Worm (Caenorhabditis elegans) whole organism, L3 larva: ENCODE measurements around the gene srz-66.

Experiments used
- R02D3.7 ChIP-seq: fragments of 150-350 bp; optimal IDR thresholded peaks from 2 replicates; lab custom pipeline; 2014; ENCODE audit warnings: missing biosample characterization, missing genetic modification characterization
- ZK546.5 ChIP-seq: sonication (generic microtip); optimal IDR thresholded peaks from 2 replicates; lab custom pipeline; 2017; ENCODE audit warnings: missing biosample characterization, missing genetic modification characterization
- ama-1 ChIP-seq: fragments of 150-350 bp; optimal IDR thresholded peaks from 2 replicates; lab custom pipeline; 2018
- ceh-16 ChIP-seq: sonication (generic microtip); optimal IDR thresholded peaks from 2 replicates; lab custom pipeline; 2017; ENCODE audit warnings: missing biosample characterization, missing genetic modification characterization
- ceh-28 ChIP-seq: fragments of 150-350 bp; optimal IDR thresholded peaks from 2 replicates; lab custom pipeline; 2014; ENCODE audit warnings: missing biosample characterization, missing genetic modification reagents, missing genetic modification characterization
- ceh-82 ChIP-seq: fragments of 150-350 bp; optimal IDR thresholded peaks from 2 replicates; lab custom pipeline; 2014; ENCODE audit warnings: missing biosample characterization, missing genetic modification characterization
- daf-12 ChIP-seq: fragments of 150-350 bp; optimal IDR thresholded peaks from 2 replicates; lab custom pipeline; 2014; ENCODE audit warnings: missing biosample characterization, missing genetic modification reagents, missing genetic modification characterization
- egl-5 ChIP-seq: fragments of 150-350 bp; optimal IDR thresholded peaks from 2 replicates; lab custom pipeline; 2017; ENCODE audit warnings: missing biosample characterization, missing genetic modification reagents, missing genetic modification characterization, inconsistent platforms
- elt-1 ChIP-seq: fragments of 150-350 bp; optimal IDR thresholded peaks from 2 replicates; lab custom pipeline; 2014; ENCODE audit warnings: missing biosample characterization, missing genetic modification characterization
- elt-2 ChIP-seq: sonication (generic microtip); optimal IDR thresholded peaks from 2 replicates; lab custom pipeline; 2016; ENCODE audit warnings: missing genetic modification reagents, mild to moderate bottlenecking, missing genetic modification characterization, missing compliant biosample characterization
- elt-3 ChIP-seq, 3 experiments: fragments of 150-350 bp in 1 of 3; sonication (generic microtip) in 2 of 3; optimal IDR thresholded peaks; 2 replicates in 2 of 3; 4 replicates in 1 of 3; lab custom pipeline; 2014 to 2017; ENCODE audit warnings: missing biosample characterization in 3 of 3, missing genetic modification characterization in 3 of 3
- fkh-10 ChIP-seq: sonication (generic microtip); optimal IDR thresholded peaks from 2 replicates; lab custom pipeline; 2017; ENCODE audit warnings: missing biosample characterization, missing genetic modification reagents, missing genetic modification characterization
- fkh-2 ChIP-seq: fragments of 150-350 bp; optimal IDR thresholded peaks from 2 replicates; lab custom pipeline; 2014; ENCODE audit warnings: missing biosample characterization, missing genetic modification reagents, missing genetic modification characterization
- jun-1 ChIP-seq: fragments of 150-350 bp; optimal IDR thresholded peaks from 2 replicates; lab custom pipeline; 2014; ENCODE audit warnings: missing biosample characterization, missing genetic modification reagents, missing genetic modification characterization
- lin-39 ChIP-seq: fragments of 150-350 bp; optimal IDR thresholded peaks from 2 replicates; lab custom pipeline; 2018; ENCODE audit warnings: missing biosample characterization, missing genetic modification reagents, missing genetic modification characterization
- mdl-1 ChIP-seq: fragments of 150-350 bp; optimal IDR thresholded peaks from 2 replicates; lab custom pipeline; 2014; ENCODE audit warnings: missing biosample characterization, missing genetic modification characterization
- nfya-1 ChIP-seq: sonication (generic microtip); optimal IDR thresholded peaks from 2 replicates; lab custom pipeline; 2017; ENCODE audit warnings: missing genetic modification characterization, mild to moderate bottlenecking, missing compliant biosample characterization, antibody characterized with exemption, moderate library complexity; ENCODE audit not compliant: insufficient read depth
- nhr-11 ChIP-seq: fragments of 150-350 bp; optimal IDR thresholded peaks from 2 replicates; lab custom pipeline; 2014; ENCODE audit warnings: missing biosample characterization, missing genetic modification characterization
- nhr-12 ChIP-seq: fragments of 150-350 bp; optimal IDR thresholded peaks from 2 replicates; lab custom pipeline; 2014; ENCODE audit warnings: missing biosample characterization, missing genetic modification characterization
- nhr-237 ChIP-seq: fragments of 150-350 bp; optimal IDR thresholded peaks from 2 replicates; lab custom pipeline; 2014; ENCODE audit warnings: missing biosample characterization, missing genetic modification characterization
- nhr-25 ChIP-seq: sonication (generic microtip); optimal IDR thresholded peaks from 2 replicates; lab custom pipeline; 2017; ENCODE audit warnings: missing biosample characterization, missing genetic modification characterization
- nhr-67 ChIP-seq: fragments of 150-350 bp; optimal IDR thresholded peaks from 2 replicates; lab custom pipeline; 2014; ENCODE audit warnings: missing biosample characterization, missing genetic modification characterization
- nhr-76 ChIP-seq: fragments of 150-350 bp; sonication (generic microtip); optimal IDR thresholded peaks from 5 replicates; lab custom pipeline; 2014; ENCODE audit warnings: missing biosample characterization, missing genetic modification characterization
- pqm-1 ChIP-seq: fragments of 150-350 bp; optimal IDR thresholded peaks from 2 replicates; lab custom pipeline; 2017; ENCODE audit warnings: missing biosample characterization, missing genetic modification characterization, inconsistent platforms
- sea-2 ChIP-seq: fragments of 150-350 bp; sonication (generic microtip); optimal IDR thresholded peaks from 4 replicates; lab custom pipeline; 2014; ENCODE audit warnings: missing biosample characterization, missing genetic modification reagents, missing genetic modification characterization
- skn-1 ChIP-seq: fragments of 150-350 bp; optimal IDR thresholded peaks from 2 replicates; lab custom pipeline; 2014; ENCODE audit warnings: missing biosample characterization, missing genetic modification characterization
- snpc-4 ChIP-seq: fragments of 150-350 bp; optimal IDR thresholded peaks from 2 replicates; lab custom pipeline; 2014; ENCODE audit warnings: missing biosample characterization, missing genetic modification characterization
- unc-62 ChIP-seq: fragments of 150-350 bp; sonication (generic microtip); optimal IDR thresholded peaks from 4 replicates; lab custom pipeline; 2014; ENCODE audit warnings: missing biosample characterization, missing genetic modification reagents, missing genetic modification characterization
- zag-1 ChIP-seq: fragments of 150-350 bp; optimal IDR thresholded peaks from 2 replicates; lab custom pipeline; 2014; ENCODE audit warnings: missing biosample characterization, missing genetic modification characterization
- ztf-4 ChIP-seq: fragments of 150-350 bp; optimal IDR thresholded peaks from 2 replicates; lab custom pipeline; 2014; ENCODE audit warnings: missing biosample characterization, missing genetic modification characterization

Gene srz-66

DNA sequence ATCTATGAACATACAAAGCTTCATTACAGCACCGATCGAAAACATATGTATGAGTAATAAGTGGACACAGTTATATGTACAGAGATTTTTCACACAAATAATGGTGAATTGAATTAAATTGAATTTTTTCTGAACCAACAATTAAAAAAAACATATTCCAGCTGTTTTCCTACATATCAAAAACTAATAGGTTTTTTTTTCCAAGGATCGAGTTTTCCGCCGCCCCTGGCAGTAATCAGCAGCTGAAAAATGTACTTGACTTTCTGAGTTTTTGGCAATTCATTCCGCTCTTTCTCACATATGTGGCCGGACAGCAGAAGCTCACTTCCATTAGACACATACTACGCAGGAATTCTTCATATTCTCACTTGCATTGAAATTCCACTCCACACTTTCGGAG, 11.1 kb upstream of the srz-66 start, which contains the start of gene srh-174:
TSS of gene srh-174 (plus strand) at position 301 of the 400 bp plus-strand sequence.
- no peak for TF ChIP-seq zag-1 (tag; lab: Kevin White, UChicago)
- TF ChIP-seq pqm-1, result no peak
- no peak for TF ChIP-seq R02D3.7 (tag; lab: Kevin White, UChicago)
- TF ChIP-seq snpc-4 (tag; lab: Kevin White, UChicago), result no peak
- TF ChIP-seq nhr-237 (tag; lab: Kevin White, UChicago), result no peak
- no peak for TF ChIP-seq elt-2
- no peak for TF ChIP-seq elt-1
- no peak for TF ChIP-seq sea-2 (GFP tag; lab: Kevin White, UChicago)
- no peak for TF ChIP-seq lin-39
- no peak for TF ChIP-seq fkh-10 (GFP tag; lab: Kevin White, UChicago)
- no peak for TF ChIP-seq ceh-82

DNA sequence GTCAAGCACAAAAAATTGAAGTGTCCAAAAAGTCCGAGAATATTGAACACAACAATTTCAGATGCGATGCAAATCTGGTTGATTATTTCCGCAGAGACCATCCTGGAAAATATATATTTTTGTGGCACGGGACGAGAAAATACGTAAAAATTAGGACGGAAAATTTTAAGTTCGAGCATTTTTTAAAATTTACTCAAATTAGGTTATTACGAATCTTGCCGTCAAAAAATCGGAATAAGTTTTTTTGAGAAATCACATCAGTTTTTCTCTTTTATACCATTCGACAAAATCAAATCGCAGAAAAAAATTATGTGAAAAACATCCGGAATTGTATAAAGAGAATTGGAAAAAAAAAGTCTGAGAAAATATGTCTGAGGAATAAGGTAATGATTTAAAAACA, 10.6 kb upstream of the srz-66 start, which contains the start of gene srsx-1:
TSS of gene srsx-1 (minus strand) at position 101 of the 400 bp plus-strand sequence.
- no peak for TF ChIP-seq nfya-1 (tag; lab: Kevin White, UChicago)

DNA sequence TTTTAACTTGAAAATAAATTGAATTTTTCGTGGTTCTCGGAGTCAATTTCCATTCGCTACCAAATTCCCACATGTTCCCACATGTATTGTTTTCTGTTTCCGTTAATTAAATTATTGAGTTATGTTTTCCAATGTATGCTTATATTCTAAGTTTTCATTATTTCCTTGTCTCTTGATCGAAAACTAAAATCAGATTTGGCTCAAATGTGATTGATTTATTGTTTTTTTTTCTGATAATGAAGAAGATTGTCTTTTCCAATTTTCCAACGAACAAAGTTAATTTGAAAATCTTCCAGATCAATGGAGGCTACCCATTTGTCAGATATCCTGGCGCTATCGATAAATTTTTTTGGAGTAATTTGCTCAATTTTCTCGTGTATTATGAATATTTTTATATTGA, 6.4 kb upstream of the srz-66 start, which contains the start of gene srbc-25:
TSS of gene srbc-25 (plus strand) at position 301 of the 400 bp plus-strand sequence.
- TF ChIP-seq nhr-12 (tag; lab: Kevin White, UChicago), result no peak
- no peak for TF ChIP-seq nhr-25 (tag; lab: Kevin White, UChicago)
- no peak for TF ChIP-seq ZK546.5 (tag; lab: Kevin White, UChicago)
- TF ChIP-seq jun-1 (tag; lab: Kevin White, UChicago), result no peak
- TF ChIP-seq, all 47 proteins: peak for 0

DNA sequence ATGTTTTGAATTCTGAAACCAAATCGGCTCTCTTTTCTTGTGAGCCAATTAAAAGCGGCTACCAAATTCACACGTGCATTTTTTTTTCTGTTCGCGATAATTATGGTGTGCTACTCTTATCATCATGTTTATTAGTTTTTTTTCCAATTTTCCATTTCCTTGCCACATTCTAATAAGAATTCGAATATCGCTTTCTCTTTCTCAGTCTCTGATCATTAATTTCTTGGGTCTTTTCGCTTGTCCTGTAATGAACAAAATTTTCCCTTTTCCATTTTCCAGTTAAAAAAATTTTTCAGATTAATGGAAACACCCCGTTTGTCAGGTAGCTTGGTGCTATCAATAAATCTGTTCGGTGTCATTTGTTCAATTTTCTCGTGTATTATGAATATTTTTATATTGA, 4.2 kb upstream of the srz-66 start, which contains the start of gene srbc-26:
TSS of gene srbc-26 (plus strand) at position 301 of the 400 bp plus-strand sequence.
- TF ChIP-seq skn-1 (no peak), ztf-4 (tag; lab: Kevin White, UChicago) (no peak), ama-1 (lab: Kevin White, UChicago) (no peak), unc-62 (GFP tag; lab: Kevin White, UChicago) (no peak), daf-12 (tag; lab: Kevin White, UChicago) (no peak), lin-39 (no peak), egl-5 (tag; lab: Kevin White, UChicago) (no peak), zag-1 (tag; lab: Kevin White, UChicago) (no peak)
- TF ChIP-seq, all 47 proteins: peak for 0

DNA sequence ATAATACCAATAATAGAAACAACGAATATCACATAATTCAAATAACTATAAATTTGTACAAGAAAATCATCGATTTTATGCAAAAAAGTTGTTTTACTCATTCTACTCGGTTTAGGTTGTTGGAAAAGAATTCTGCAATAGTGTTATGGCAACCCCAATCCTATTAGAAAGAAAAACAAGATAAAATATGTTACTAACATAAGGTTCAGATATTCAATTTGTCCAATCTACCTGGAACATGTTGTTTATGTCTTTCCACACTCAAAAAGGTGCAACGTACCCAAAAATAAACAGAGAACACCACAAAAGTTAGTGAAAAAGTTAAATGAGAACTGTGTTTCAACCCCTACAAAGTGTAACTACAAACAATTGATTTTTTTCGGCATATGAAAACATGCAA, 3.5 kb upstream of the srz-66 start, which contains the start of gene srw-51:
TSS of gene srw-51 (minus strand) at position 101 of the 400 bp plus-strand sequence.
- TF ChIP-seq sea-2 (GFP tag; lab: Kevin White, UChicago), result no peak
- TF ChIP-seq ceh-16 (tag; lab: Kevin White, UChicago), result no peak
- TF ChIP-seq pqm-1, result no peak
- no peak for TF ChIP-seq elt-3 (tag; optimal IDR thresholded peaks at IDR 0.05; lab: Kevin White, UChicago)
- TF ChIP-seq ceh-82, result no peak
- no peak for TF ChIP-seq nhr-67 (tag; lab: Kevin White, UChicago)
- TF ChIP-seq unc-62 (GFP tag; lab: Kevin White, UChicago), result no peak
- TF ChIP-seq ceh-28 (tag; lab: Kevin White, UChicago), result no peak
- no peak for TF ChIP-seq skn-1
- no peak for TF ChIP-seq nhr-25 (tag; lab: Kevin White, UChicago)

DNA sequence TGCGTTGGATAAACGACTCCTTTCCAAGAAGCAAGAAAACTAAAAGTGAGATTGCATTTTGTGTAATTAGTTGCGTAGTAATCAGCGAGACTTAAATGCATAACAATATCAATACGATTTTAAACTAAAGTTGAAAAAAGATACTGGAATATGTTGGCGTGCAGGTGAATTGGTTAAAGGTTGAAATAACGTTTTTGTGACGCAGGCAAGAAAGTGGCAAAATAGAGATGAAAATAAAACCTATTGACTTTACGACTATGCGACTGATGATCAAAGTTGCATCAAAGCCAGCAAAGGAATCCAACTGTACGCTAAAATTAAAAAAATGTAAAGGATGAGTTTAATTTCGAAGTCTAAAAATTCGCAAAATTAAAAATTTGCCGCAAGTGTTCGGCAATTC, 1.9 kb downstream of the srz-66 start, which contains the start of gene srh-102:
TSS of gene srh-102 (minus strand) at position 101 of the 400 bp plus-strand sequence.
- no peak for TF ChIP-seq nhr-12 (tag; lab: Kevin White, UChicago)
- no peak for TF ChIP-seq zag-1 (tag; lab: Kevin White, UChicago)
- TF ChIP-seq fkh-2 (tag; lab: Kevin White, UChicago), result no peak
- TF ChIP-seq nhr-11 (tag; lab: Kevin White, UChicago), result no peak
- no peak for TF ChIP-seq mdl-1
- TF ChIP-seq daf-12 (tag; lab: Kevin White, UChicago), result no peak
- no peak for TF ChIP-seq pqm-1
- TF ChIP-seq nhr-237 (tag; lab: Kevin White, UChicago), result no peak
- no peak for TF ChIP-seq elt-1
- no peak for TF ChIP-seq nhr-76 (tag; lab: Kevin White, UChicago)
- TF ChIP-seq ztf-4 (tag; lab: Kevin White, UChicago), result no peak
- no peak for TF ChIP-seq elt-2
- TF ChIP-seq nhr-25 (tag; lab: Kevin White, UChicago), result no peak
- TF ChIP-seq skn-1, result no peak
- TF ChIP-seq, all 47 proteins: peak for 0
